Worm (Caenorhabditis elegans): Measurements from ENCODE around the gene srbc-51.

ce11 chrV:15809543-15809942 lies 16.7 kb upstream of the srbc-51 start, which contains the start of gene srsx-36:
- TF ChIP-seq fos-1 (tag; optimal IDR thresholded peaks at IDR 0.05) (no peak), unc-39 (tag; optimal IDR thresholded peaks at IDR 0.05) (no peak), ama-1 (optimal IDR thresholded peaks at IDR 0.05) (no peak), elt-1 (tag; optimal IDR thresholded peaks at IDR 0.05) (no peak), aly-2 (tag; optimal IDR thresholded peaks at IDR 0.05) (no peak), R02D3.7 (tag; optimal IDR thresholded peaks at IDR 0.05) (no peak), nhr-77 (tag; optimal IDR thresholded peaks at IDR 0.05) (no peak), nhr-12 (tag; optimal IDR thresholded peaks at IDR 0.05) (no peak), nhr-129 (tag; optimal IDR thresholded peaks at IDR 0.05) (no peak)
